Fruit fly (Drosophila melanogaster) Kc167 (cell line): ENCODE data around the gene DnaJ-H.
A peak's percentile ranks its signal among the peaks of the same experiment; 100 is the strongest.

Source experiments
- Myc ChIP-seq: fragments of >200 bp; optimal IDR thresholded peaks from 2 replicates; lab custom pipeline; 2017; ENCODE audit warnings: missing external identifiers
- Sin3A ChIP-seq: fragments of >200 bp; optimal IDR thresholded peaks from 2 replicates; lab custom pipeline; 2018; ENCODE audit warnings: missing external identifiers
- h ChIP-seq: fragments of >200 bp; optimal IDR thresholded peaks from 3 replicates; lab custom pipeline; 2018; ENCODE audit warnings: missing external identifiers
- insv ChIP-seq: fragments of >200 bp; optimal IDR thresholded peaks from 3 replicates; lab custom pipeline; 2018; ENCODE audit warnings: missing external identifiers
- psq ChIP-seq: fragments of >200 bp; optimal IDR thresholded peaks from 2 replicates; lab custom pipeline; 2017; ENCODE audit warnings: missing external identifiers
- ttk ChIP-seq: sonication (Bioruptor generic); optimal IDR thresholded peaks from 2 replicates; lab custom pipeline; 2017; ENCODE audit warnings: missing external identifiers

DnaJ-H gene

DNA sequence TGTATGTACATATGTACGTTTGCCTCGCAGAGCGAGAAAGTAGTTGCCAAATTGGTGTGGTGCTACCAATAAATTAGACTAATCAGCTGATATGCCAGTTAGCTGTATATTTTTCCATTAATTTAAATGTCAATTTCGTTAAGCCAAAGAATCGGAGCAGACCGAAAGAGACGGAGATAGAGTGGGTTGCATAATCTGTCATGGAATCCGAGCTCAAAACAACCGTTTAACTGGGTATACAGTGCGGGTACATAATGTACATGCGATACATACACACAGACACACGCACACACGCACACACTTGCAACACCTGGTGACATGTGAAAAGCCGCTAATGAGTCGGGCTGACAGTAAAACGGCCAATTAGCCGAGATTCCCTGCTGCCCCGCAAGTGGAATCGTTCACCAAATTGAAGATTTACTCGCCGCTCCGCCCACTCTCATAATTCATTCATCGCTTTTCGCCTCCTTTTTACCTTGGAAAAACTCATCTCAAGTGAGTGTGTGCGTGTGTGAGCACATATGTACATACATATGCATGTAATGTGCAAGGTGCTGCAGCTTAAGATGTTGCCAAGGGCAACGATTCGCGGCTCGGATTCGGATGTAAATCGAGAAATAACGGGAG is 25.3 kb upstream of the DnaJ-H start:
- TF ChIP-seq h (lab: Kevin White, UChicago) = no peak
- no peak for TF ChIP-seq Myc (lab: Kevin White, UChicago)
- TF ChIP-seq psq (lab: Kevin White, UChicago) = no peak
- TF ChIP-seq ttk (lab: Kevin White, UChicago) = no peak
- no peak for TF ChIP-seq Sin3A (lab: Kevin White, UChicago)
- TF ChIP-seq insv = no peak

DNA sequence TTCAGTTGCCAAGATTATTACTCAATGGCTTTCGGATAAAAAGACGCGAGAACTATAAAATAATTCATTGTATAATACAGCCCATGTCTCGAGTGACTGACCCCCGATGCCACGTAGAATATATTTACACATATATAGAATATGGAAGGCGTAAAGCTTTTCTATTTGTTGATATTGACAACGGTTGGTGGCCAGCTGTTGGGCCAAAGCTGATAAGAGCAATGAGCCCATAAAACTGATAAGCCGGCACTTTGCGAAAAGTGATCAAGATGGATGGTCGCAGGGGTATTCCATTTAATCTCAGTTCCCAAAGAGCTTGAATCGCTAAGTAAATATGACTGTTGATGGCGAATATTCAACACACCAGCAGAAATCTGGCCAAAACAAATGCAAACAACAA is 24.7 kb upstream of the DnaJ-H start:
- no peak for TF ChIP-seq ttk (lab: Kevin White, UChicago)
- TF ChIP-seq Myc (lab: Kevin White, UChicago) = no peak
- TF ChIP-seq psq (lab: Kevin White, UChicago) = no peak
- TF ChIP-seq insv = no peak
- no peak for TF ChIP-seq Sin3A (lab: Kevin White, UChicago)

DNA sequence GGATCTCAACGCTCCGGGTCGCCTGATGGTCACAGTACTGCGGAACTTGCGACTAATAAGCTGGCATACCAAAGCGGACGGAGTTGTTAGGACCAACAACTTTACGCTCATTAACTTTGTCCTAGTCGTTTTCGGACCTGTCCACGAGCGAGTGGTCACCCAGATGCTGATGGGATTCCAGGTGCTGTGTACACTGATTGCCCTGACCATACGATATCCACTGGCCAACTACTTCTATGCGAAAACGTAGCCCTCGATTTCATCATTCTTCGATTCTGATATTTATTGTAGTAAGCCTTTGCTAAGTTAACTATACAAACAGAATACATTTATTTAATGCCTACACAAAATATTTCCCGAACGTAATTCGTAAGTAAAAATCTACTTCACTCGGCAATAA is 17.3 kb upstream of the DnaJ-H start, which contains the start of gene Rsph1:
Gene Rsph1, plus strand, starts transcription at position 301 of the 400 bp plus-strand sequence.
- TF ChIP-seq psq (lab: Kevin White, UChicago) (no peak), ttk (lab: Kevin White, UChicago) (no peak), Sin3A (lab: Kevin White, UChicago) (no peak), Myc (lab: Kevin White, UChicago) (no peak), h (lab: Kevin White, UChicago) (no peak)

DNA sequence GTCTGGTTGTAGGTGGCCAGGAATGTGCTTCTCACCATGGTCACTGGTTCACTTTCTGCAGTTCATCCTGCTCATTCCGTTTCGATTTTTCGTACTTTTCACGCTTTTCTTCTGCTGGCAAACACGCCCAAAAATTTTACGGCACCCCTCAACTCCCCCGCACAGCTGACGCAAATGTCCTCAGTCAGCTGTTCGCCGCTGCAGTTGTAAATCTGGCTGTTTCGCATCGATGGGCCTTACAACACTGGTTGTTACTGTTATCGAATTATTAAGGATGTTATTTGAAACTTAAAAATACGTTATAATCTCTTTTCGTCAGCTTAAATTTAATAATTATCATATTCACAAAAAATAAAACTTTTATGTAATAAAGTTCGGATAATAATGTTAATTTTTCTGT is 16.5 kb upstream of the DnaJ-H start, which contains the start of gene Mgat3:
Gene Mgat3, minus strand, starts transcription at position 182 of the 400 bp plus-strand sequence.
- TF ChIP-seq Myc (lab: Kevin White, UChicago) (no peak), insv (no peak), h (lab: Kevin White, UChicago) (no peak), Sin3A (lab: Kevin White, UChicago) (no peak), psq (lab: Kevin White, UChicago) (no peak), ttk (lab: Kevin White, UChicago) (no peak)

DNA sequence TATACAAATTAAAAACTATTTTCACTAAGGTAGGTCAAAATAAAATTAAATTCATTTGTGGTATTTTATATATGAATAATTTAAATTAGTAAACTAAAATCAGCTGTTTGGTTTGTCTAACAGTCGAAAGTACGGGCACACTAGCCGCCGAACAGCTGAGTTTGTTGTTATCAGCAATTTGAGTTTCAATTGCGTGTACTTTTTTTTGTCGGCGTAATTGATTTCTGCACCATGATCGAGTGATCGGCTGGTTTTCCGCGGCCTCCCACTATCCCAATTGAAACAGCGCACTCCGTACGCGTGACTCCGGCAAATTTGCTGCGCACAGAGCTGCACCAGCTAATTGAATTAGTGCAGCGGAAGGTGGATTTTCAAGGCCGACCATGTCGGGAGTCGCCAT is 13.2 kb upstream of the DnaJ-H start, which contains the start of gene Alg7:
Gene Alg7, plus strand, starts transcription at position 153 of the 400 bp plus-strand sequence.
- TF ChIP-seq insv (peak; percentile 53), Myc (lab: Kevin White, UChicago) (no peak), ttk (lab: Kevin White, UChicago) (no peak)

DNA sequence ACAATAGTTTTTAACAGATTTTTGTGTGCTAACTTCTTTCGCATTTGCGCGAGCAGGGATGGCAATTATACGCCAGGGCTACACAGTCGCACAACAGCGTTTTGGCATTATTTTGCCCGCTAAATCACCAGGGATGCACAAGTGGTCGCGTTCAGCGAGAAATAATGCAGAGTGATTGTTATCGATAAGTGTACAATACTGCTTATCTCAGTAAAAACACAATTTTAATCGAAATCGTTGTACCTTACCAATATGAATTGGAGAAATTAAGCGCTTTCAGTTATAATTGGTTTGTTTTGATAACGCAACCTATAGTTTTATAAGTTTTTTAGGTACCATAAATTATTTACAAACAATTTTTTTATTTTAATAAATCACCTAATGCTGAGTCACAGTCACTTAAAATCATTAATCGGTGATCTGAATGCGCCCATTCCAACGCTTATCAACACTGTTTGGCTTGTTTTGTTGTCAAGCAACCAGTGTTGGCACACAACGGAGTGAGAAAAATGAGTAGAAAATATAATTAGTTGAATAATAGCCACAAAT is 10.9 kb upstream of the DnaJ-H start, which contains the start of the genes Sfmbt and CG5439:
Gene Sfmbt, minus strand, starts transcription at position 85 of the 549 bp plus-strand sequence.
Gene CG5439, plus strand, starts transcription at position 450 of the 549 bp plus-strand sequence.
- no peak for TF ChIP-seq Sin3A (lab: Kevin White, UChicago)
- TF ChIP-seq Myc (lab: Kevin White, UChicago) = no peak
- TF ChIP-seq ttk (lab: Kevin White, UChicago) = no peak

DNA sequence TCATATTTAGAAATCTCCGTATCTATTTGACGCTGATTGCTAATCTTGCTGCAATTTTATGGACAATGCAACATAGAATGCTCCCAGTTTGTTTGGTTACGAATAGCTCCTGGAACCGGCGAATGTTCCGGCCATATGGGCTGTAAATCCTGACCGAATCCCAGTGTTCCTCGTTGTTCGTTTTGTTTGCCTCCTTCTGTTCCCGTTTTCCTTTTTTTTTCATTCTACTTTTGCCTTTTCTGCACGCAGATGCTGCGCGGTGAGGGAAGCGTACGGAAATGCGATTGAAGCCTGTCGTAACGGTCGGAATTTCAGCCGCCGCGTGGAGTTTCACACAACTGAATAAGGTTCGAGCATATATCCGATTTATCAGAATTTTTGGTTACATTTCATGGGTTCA is 10.3 kb upstream of the DnaJ-H start, which contains the start of gene CG43925:
Gene CG43925, plus strand, starts transcription at position 301 of the 400 bp plus-strand sequence.
- TF ChIP-seq psq (lab: Kevin White, UChicago) (no peak), insv (no peak), Myc (lab: Kevin White, UChicago) (no peak), ttk (lab: Kevin White, UChicago) (no peak), Sin3A (lab: Kevin White, UChicago) (no peak), h (lab: Kevin White, UChicago) (no peak)

DNA sequence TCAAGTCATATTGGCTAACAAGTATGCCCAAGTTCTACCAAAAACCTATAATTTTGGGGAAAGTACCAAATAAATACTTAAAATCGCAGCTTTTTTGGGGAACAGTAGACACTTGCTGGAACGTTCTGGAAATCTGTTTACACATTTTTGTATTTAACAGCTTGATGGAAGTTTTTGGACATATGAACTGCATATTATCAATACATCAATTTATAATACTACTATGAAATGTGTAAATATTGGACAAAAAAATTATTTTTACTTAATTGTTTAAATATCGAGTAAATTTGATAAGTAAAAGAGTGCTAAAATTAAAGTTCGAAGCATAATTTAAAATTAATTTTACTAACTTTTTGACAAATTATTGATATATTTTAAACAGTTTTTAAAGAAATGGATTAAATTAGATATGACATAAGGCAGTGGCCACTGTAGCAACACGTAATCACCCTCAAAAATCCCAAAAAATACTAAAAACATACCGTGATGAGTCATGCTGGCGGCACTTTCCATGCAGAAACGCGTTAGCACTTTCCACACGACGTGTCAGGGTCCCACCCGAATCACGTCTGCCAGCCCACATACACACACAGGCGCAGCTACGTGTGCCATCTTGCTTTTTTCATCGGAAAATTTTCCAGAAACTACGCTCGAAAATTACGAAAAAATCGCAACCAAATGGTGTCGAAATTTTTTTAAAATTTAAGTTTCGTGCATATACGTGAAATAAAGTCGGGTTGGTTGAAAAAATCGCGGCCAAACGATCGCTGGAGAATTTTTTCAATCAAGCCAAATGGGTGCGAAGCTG is 674 bp downstream of the DnaJ-H start, which contains the start of gene Sirt1:
Gene Sirt1, plus strand, starts transcription at position 571 of the 808 bp plus-strand sequence.
- TF ChIP-seq Myc (lab: Kevin White, UChicago) (no peak), Sin3A (lab: Kevin White, UChicago) (peak; percentile 36), insv (no peak), psq (lab: Kevin White, UChicago) (no peak), ttk (lab: Kevin White, UChicago) (no peak), h (lab: Kevin White, UChicago) (no peak)

DNA sequence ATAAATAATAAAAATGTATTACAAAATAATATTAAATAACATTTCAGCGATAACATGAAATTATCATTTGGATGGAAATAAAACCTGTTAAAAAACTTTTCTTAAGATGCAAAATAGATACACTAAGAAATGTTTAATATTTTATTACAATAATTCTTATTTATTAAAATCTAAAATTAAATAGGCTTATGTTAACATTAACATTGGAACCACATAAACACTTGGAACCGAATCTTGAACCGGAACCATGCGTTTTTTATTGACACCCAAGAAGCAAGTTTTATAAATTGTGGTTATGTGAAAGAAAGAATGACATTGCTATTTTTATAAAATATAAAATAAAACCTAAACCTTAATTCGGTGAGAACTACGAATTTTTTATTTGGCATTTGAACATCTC is 5.6 kb downstream of the DnaJ-H start, which contains the start of gene kmg:
Gene kmg, plus strand, starts transcription at position 301 of the 400 bp plus-strand sequence.
- TF ChIP-seq insv (no peak), ttk (lab: Kevin White, UChicago) (no peak), Myc (lab: Kevin White, UChicago) (no peak), Sin3A (lab: Kevin White, UChicago) (no peak), psq (lab: Kevin White, UChicago) (no peak), h (lab: Kevin White, UChicago) (no peak)

DNA sequence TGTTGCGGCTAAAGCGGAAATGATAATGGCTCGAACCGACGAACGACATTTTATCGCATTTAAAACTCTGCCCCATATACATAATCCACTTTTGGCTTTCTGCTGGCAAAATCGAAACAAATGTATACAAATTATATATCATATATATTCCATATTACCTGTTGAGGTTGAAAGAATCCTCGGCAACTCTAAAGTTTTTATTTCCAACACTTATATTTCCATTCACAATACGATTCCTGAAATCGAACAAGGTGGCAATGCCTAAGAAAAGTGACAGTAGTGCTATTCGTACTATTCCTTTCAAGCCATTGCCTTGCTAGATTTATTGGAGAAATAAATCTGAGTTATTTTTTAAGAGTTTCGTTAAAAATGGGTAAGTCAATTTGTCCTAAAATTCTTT is 7.4 kb downstream of the DnaJ-H start, which contains the start of gene Pk34A:
Gene Pk34A, plus strand, starts transcription at position 301 of the 400 bp plus-strand sequence.
- TF ChIP-seq Myc (lab: Kevin White, UChicago) = no peak
- no peak for TF ChIP-seq insv
- no peak for TF ChIP-seq Sin3A (lab: Kevin White, UChicago)

DNA sequence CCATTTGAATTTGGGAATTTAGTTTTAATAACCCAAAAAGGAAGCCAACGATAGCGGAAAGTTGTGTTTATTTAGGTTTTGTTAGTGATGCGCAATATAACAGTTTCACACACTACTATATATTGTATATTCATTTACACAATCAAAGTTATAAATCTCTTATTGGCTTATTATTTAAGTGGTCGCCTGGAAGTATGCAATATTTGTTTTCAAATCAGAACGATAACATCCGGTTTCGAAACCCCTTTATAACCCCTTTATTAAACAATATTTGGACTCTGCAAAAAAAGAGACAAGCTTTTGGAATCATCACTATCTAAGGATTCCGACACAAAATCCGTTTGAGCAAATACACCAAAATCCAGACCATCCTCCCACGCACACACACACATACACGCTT is 8.0 kb downstream of the DnaJ-H start:
- TF ChIP-seq psq (lab: Kevin White, UChicago) (no peak), Myc (lab: Kevin White, UChicago) (no peak), h (lab: Kevin White, UChicago) (no peak), insv (no peak), ttk (lab: Kevin White, UChicago) (no peak), Sin3A (lab: Kevin White, UChicago) (no peak)
